Worm (Caenorhabditis elegans) whole organism, L1 larva: ENCODE data around the gene C34B4.5.
"Not testable (repeated sequence)": the region's sequence is repeated elsewhere in the genome, so short reads cannot be mapped to it uniquely, and the experiment has no call there.

ENCODE experiments used
- C04F5.9 ChIP-seq: sonication (generic microtip); optimal IDR thresholded peaks from 2 replicates; lab custom pipeline; 2016; ENCODE audit warnings: missing genetic modification characterization, missing compliant biosample characterization
- aha-1 ChIP-seq: fragments of 150-350 bp; optimal IDR thresholded peaks from 2 replicates; lab custom pipeline; 2014; ENCODE audit warnings: missing biosample characterization, missing genetic modification characterization
- aly-2 ChIP-seq: fragments of 150-350 bp; optimal IDR thresholded peaks from 2 replicates; lab custom pipeline; 2014; ENCODE audit warnings: missing biosample characterization, missing genetic modification characterization
- blmp-1 ChIP-seq: fragments of 150-350 bp; optimal IDR thresholded peaks from 2 replicates; lab custom pipeline; 2014; ENCODE audit warnings: missing biosample characterization, missing genetic modification characterization
- ceh-88 ChIP-seq: fragments of 200-800 bp; sonication (Bioruptor generic); IDR thresholded peaks from 2 replicates; pipeline ENCODE4 v1.3.6; 2022; ENCODE audit warnings: missing genetic modification characterization, missing compliant biosample characterization
- ces-1 ChIP-seq: fragments of 150-350 bp; optimal IDR thresholded peaks from 2 replicates; lab custom pipeline; 2014; ENCODE audit warnings: missing biosample characterization, missing genetic modification reagents, missing genetic modification characterization
- efl-1 ChIP-seq, 4 experiments: fragments of 150-350 bp; optimal IDR thresholded peaks in 3 of 4; peaks in 1 of 4; 1 replicate in 1 of 4; 2 replicates in 3 of 4; lab custom pipeline; 2014; ENCODE audit warnings: missing biosample characterization in 2 of 4, missing genetic modification characterization in 2 of 4, missing genetic modification reagents in 2 of 4
- efl-3 ChIP-seq: fragments of 200-800 bp; sonication (Bioruptor generic); optimal IDR thresholded peaks from 2 replicates; lab custom pipeline; 2018; ENCODE audit warnings: mild to moderate bottlenecking, missing genetic modification characterization, missing compliant biosample characterization
- elt-2 ChIP-seq: sonication (generic microtip); optimal IDR thresholded peaks from 2 replicates; lab custom pipeline; 2016; ENCODE audit warnings: missing genetic modification characterization, mild to moderate bottlenecking, inconsistent platforms, missing compliant biosample characterization, missing genetic modification reagents
- elt-3 ChIP-seq, 6 experiments: fragments of 150-350 bp in 1 of 6; sonication (generic microtip); optimal IDR thresholded peaks; 2 replicates each; lab custom pipeline; 2017 to 2018; ENCODE audit warnings: missing biosample characterization in 6 of 6, missing genetic modification characterization in 6 of 6, inconsistent platforms in 1 of 6
- fkh-10 ChIP-seq: sonication (generic microtip); optimal IDR thresholded peaks from 2 replicates; lab custom pipeline; 2017; ENCODE audit warnings: missing biosample characterization, missing genetic modification reagents, missing genetic modification characterization
- fos-1 ChIP-seq: fragments of 150-350 bp; optimal IDR thresholded peaks from 2 replicates; lab custom pipeline; 2014; ENCODE audit warnings: missing biosample characterization, missing genetic modification characterization
- grh-1 ChIP-seq: fragments of 200-800 bp; sonication (Bioruptor generic); IDR thresholded peaks from 2 replicates; pipeline ENCODE4 v1.3.6; 2022; ENCODE audit warnings: missing genetic modification reagents, missing genetic modification characterization, missing compliant biosample characterization
- hlh-17 ChIP-seq: fragments of 200-800 bp; sonication (Bioruptor generic); optimal IDR thresholded peaks from 2 replicates; lab custom pipeline; 2018; ENCODE audit warnings: missing genetic modification characterization, mild to moderate bottlenecking, missing compliant biosample characterization, moderate library complexity, borderline replicate concordance
- hlh-4 ChIP-seq: sonication (generic microtip); optimal IDR thresholded peaks from 2 replicates; lab custom pipeline; 2016; ENCODE audit warnings: mild to moderate bottlenecking, missing genetic modification characterization, missing compliant biosample characterization
- hpl-2 ChIP-seq: fragments of 150-350 bp; optimal IDR thresholded peaks from 2 replicates; lab custom pipeline; 2014; ENCODE audit warnings: missing biosample characterization, missing genetic modification reagents, missing genetic modification characterization
- lin-15B ChIP-seq: fragments of 150-350 bp; sonication (generic microtip); optimal IDR thresholded peaks from 3 replicates; lab custom pipeline; 2014; ENCODE audit warnings: missing biosample characterization, missing genetic modification characterization
- lsy-2 ChIP-seq, 2 experiments: fragments of 150-350 bp; optimal IDR thresholded peaks; 2 replicates each; lab custom pipeline; 2014; ENCODE audit warnings: missing biosample characterization in 2 of 2, missing genetic modification characterization in 2 of 2
- mab-9 ChIP-seq: fragments of 200-800 bp; sonication (Bioruptor generic); IDR thresholded peaks from 2 replicates; pipeline ENCODE4 v1.3.6; 2022; ENCODE audit warnings: missing genetic modification reagents, missing genetic modification characterization, missing compliant biosample characterization
- nhr-12 ChIP-seq: sonication (generic microtip); optimal IDR thresholded peaks from 2 replicates; lab custom pipeline; 2017; ENCODE audit warnings: missing biosample characterization, missing genetic modification characterization
- nhr-20 ChIP-seq: sonication (generic microtip); optimal IDR thresholded peaks from 2 replicates; lab custom pipeline; 2016; ENCODE audit warnings: mild to moderate bottlenecking, missing genetic modification characterization, missing compliant biosample characterization
- nhr-237 ChIP-seq: fragments of 150-350 bp; optimal IDR thresholded peaks from 2 replicates; lab custom pipeline; 2014; ENCODE audit warnings: missing biosample characterization, missing genetic modification characterization
- nhr-47 ChIP-seq: sonication (generic microtip); optimal IDR thresholded peaks from 2 replicates; lab custom pipeline; 2016; ENCODE audit warnings: mild to moderate bottlenecking, missing genetic modification characterization, moderate library complexity, missing compliant biosample characterization
- nhr-71 ChIP-seq: sonication (generic microtip); optimal IDR thresholded peaks from 2 replicates; lab custom pipeline; 2016; ENCODE audit warnings: mild to moderate bottlenecking, missing genetic modification characterization, moderate library complexity, missing compliant biosample characterization
- nhr-76 ChIP-seq: sonication (generic microtip); optimal IDR thresholded peaks from 2 replicates; lab custom pipeline; 2017; ENCODE audit warnings: missing biosample characterization, missing genetic modification characterization
- pax-3 ChIP-seq: fragments of 200-800 bp; sonication (Bioruptor generic); optimal IDR thresholded peaks from 2 replicates; lab custom pipeline; 2018; ENCODE audit warnings: mild to moderate bottlenecking, missing genetic modification characterization, moderate library complexity, missing compliant biosample characterization
- pqm-1 ChIP-seq: sonication (generic microtip); optimal IDR thresholded peaks from 3 replicates; lab custom pipeline; 2017; ENCODE audit warnings: missing biosample characterization, missing genetic modification characterization
- rnt-1 ChIP-seq: sonication (generic microtip); optimal IDR thresholded peaks from 2 replicates; lab custom pipeline; 2016; ENCODE audit warnings: mild to moderate bottlenecking, missing genetic modification characterization, moderate library complexity, missing compliant biosample characterization
- sox-4 ChIP-seq: sonication (generic microtip); optimal IDR thresholded peaks from 2 replicates; lab custom pipeline; 2016; ENCODE audit warnings: missing genetic modification characterization, missing compliant biosample characterization
- sptf-1 ChIP-seq: fragments of 150-350 bp; optimal IDR thresholded peaks from 2 replicates; lab custom pipeline; 2014; ENCODE audit warnings: missing biosample characterization, missing genetic modification characterization
- sup-37 ChIP-seq: fragments of 200-800 bp; sonication (Bioruptor generic); optimal IDR thresholded peaks from 2 replicates; lab custom pipeline; 2018; ENCODE audit warnings: mild to moderate bottlenecking, missing genetic modification characterization, missing compliant biosample characterization
- unc-130 ChIP-seq: fragments of 150-350 bp; optimal IDR thresholded peaks from 2 replicates; lab custom pipeline; 2017; ENCODE audit warnings: missing biosample characterization, missing genetic modification characterization, inconsistent platforms
- unc-30 ChIP-seq: sonication (generic microtip); optimal IDR thresholded peaks from 2 replicates; lab custom pipeline; 2017; ENCODE audit warnings: missing biosample characterization, missing genetic modification characterization
- unc-98 ChIP-seq: fragments of 200-800 bp; sonication (Bioruptor generic); IDR thresholded peaks from 2 replicates; pipeline ENCODE4 v1.3.6; 2022; ENCODE audit warnings: missing genetic modification characterization, missing compliant biosample characterization

The C34B4.5 gene

ce11 chrV:13131487-13131886 is 35.7 kb downstream of the C34B4.5 start:
- peak in 1 of 2 experiments; percentile 51 for TF ChIP-seq lsy-2 (tag; optimal IDR thresholded peaks at IDR 0.05; lab: Kevin White, UChicago)
- no peak for TF ChIP-seq aly-2 (tag; lab: Kevin White, UChicago)
- peak; percentile 39 for TF ChIP-seq blmp-1 (tag; lab: Kevin White, UChicago)

ce11 chrV:13133380-13133779 is 37.6 kb downstream of the C34B4.5 start, which contains the start of gene B0365.9:
B0365.9 (minus strand) TSS chrV:13133565.
- TF ChIP-seq nhr-20 (no peak), elt-2 (tag; lab: Kevin White, UChicago) (no peak), elt-3 (tag; optimal IDR thresholded peaks at IDR 0.05; lab: Kevin White, UChicago) (no peak), aha-1 (tag; lab: Kevin White, UChicago) (no peak), nhr-76 (tag; lab: Kevin White, UChicago) (no peak), efl-1 (optimal IDR thresholded peaks at IDR 0.05; lab: Kevin White, UChicago) (no peak), efl-1 (GFP tag; optimal IDR thresholded peaks at IDR 0.05 in 1 of 2; lab: Kevin White, UChicago) (peak in 1 of 2 experiments; percentile 1), ces-1 (GFP tag; lab: Kevin White, UChicago) (no peak), nhr-12 (no peak), blmp-1 (tag; lab: Kevin White, UChicago) (peak; percentile 94), hlh-17 (GFP tag; lab: Kevin White, UChicago) (no peak), fkh-10 (GFP tag; lab: Kevin White, UChicago) (no peak), sup-37 (GFP tag; lab: Kevin White, UChicago) (no peak), fos-1 (tag; lab: Kevin White, UChicago) (no peak), nhr-47 (tag; lab: Kevin White, UChicago) (no peak)

DNA sequence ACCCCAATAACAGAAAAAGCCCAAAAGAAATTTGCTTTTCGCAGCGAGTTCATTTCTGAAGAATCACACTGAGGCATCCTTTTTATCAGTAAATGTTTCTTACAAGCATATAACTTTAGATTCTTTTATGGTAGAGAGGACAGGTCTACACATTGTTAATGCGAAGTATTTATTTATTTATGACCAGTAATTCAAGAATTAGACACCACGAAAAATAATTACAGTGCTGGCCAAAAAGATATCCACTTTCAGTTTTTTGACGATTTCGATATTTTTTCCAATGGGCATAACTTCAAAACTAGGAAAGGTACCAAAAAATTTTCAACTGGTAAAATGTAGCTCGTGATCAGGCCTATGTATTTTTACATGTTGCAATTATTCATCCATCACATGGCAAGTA is 39.0 kb downstream of the C34B4.5 start, which contains the start of gene clec-225:
Gene clec-225, minus strand, starts transcription at position 101 of the 400 bp plus-strand sequence.
- TF ChIP-seq lin-15B (tag; lab: Kevin White, UChicago); hpl-2 (GFP tag; lab: Kevin White, UChicago); nhr-71: not testable (repeated sequence)

ce11 chrV:13137955-13138354 is 42.2 kb downstream of the C34B4.5 start, which contains the start of gene clec-41:
clec-41 (minus strand) TSS chrV:13138101.
- TF ChIP-seq sptf-1 (tag; lab: Kevin White, UChicago), result no peak
- TF ChIP-seq pqm-1 (tag; lab: Kevin White, UChicago), result peak; percentile 44
- no peak for TF ChIP-seq unc-130
- TF ChIP-seq hlh-4, result no peak
- TF ChIP-seq unc-30 (tag; lab: Kevin White, UChicago), result no peak
- TF ChIP-seq nhr-47 (tag; lab: Kevin White, UChicago), result no peak
- TF ChIP-seq unc-98 (GFP tag; lab: Robert Waterston, UW), result no peak
- no peak for TF ChIP-seq mab-9
- TF ChIP-seq fkh-10 (GFP tag; lab: Kevin White, UChicago), result no peak
- TF ChIP-seq grh-1 (GFP tag; lab: Robert Waterston, UW), result no peak
- peak; percentile 90 for TF ChIP-seq elt-2 (tag; lab: Kevin White, UChicago)
- TF ChIP-seq, all 84 proteins: peak for 2

ce11 chrV:13138681-13139080 is 42.9 kb downstream of the C34B4.5 start, which contains the start of gene dhc-3:
dhc-3 (plus strand) TSS chrV:13138981.
- TF ChIP-seq C04F5.9 (tag; lab: Kevin White, UChicago), result no peak
- TF ChIP-seq efl-3 (GFP tag; lab: Kevin White, UChicago), result no peak
- TF ChIP-seq rnt-1 (tag; lab: Kevin White, UChicago), result no peak
- TF ChIP-seq hlh-4, result no peak
- no peak for TF ChIP-seq nhr-237 (tag; lab: Kevin White, UChicago)
- no peak for TF ChIP-seq ceh-88 (GFP tag; lab: Robert Waterston, UW)
- no peak for TF ChIP-seq nhr-76 (tag; lab: Kevin White, UChicago)
- TF ChIP-seq pax-3 (tag; lab: Kevin White, UChicago), result no peak
- TF ChIP-seq grh-1 (GFP tag; lab: Robert Waterston, UW), result no peak
- TF ChIP-seq sox-4 (tag; lab: Kevin White, UChicago), result no peak
